Worm (Caenorhabditis elegans): ENCODE results near the gene W08G11.1.
"Not testable (repeated sequence)": the region's sequence is repeated elsewhere in the genome, so short reads cannot be mapped to it uniquely, and the experiment has no call there.

W08G11.1 gene

ce11 chrV:16377849-16378248, 31.0 kb downstream of the W08G11.1 start, which contains the start of gene F13A7.1:
Gene F13A7.1 (minus strand): TSS chrV:16377949.
- no peak for TF ChIP-seq dmd-4 (tag; optimal IDR thresholded peaks at IDR 0.05)

- TF ChIP-seq nhr-11 (tag; optimal IDR thresholded peaks at IDR 0.05) (no peak), F13H6.1 (tag; optimal IDR thresholded peaks at IDR 0.05) (no peak), unc-62 (GFP tag; optimal IDR thresholded peaks at IDR 0.05) (no peak)
Measured at ce11 chrV:16382949-16383348, 36.1 kb downstream of the W08G11.1 start.

- TF ChIP-seq mdl-1, nhr-11, ceh-82 (tag; optimal IDR thresholded peaks at IDR 0.05): not testable (repeated sequence)
Measured at ce11 chrV:16383729-16384128, 36.9 kb downstream of the W08G11.1 start, which contains the start of gene F13A7.7. Gene F13A7.7 (minus strand): TSS chrV:16383829.

- TF ChIP-seq unc-39 (tag; optimal IDR thresholded peaks at IDR 0.05) = no peak
- no peak for TF ChIP-seq C34F6.9 (tag; optimal IDR thresholded peaks at IDR 0.05)
- no peak for TF ChIP-seq elt-3 (tag; optimal IDR thresholded peaks at IDR 0.05)
- TF ChIP-seq skn-1 (tag; optimal IDR thresholded peaks at IDR 0.05) = no peak
- no peak for TF ChIP-seq nhr-237 (tag; optimal IDR thresholded peaks at IDR 0.05)
- TF ChIP-seq nhr-23 (tag; optimal IDR thresholded peaks at IDR 0.05) = no peak
- no peak for TF ChIP-seq R02D3.7 (tag; optimal IDR thresholded peaks at IDR 0.05)
- no peak for TF ChIP-seq ztf-4 (tag; optimal IDR thresholded peaks at IDR 0.05)
- TF ChIP-seq nhr-12 (tag; optimal IDR thresholded peaks at IDR 0.05) = no peak
- TF ChIP-seq lin-11 (tag; optimal IDR thresholded peaks at IDR 0.05) = no peak
Measured at ce11 chrV:16388268-16388667, 41.4 kb downstream of the W08G11.1 start, which contains the start of gene sri-65. Gene sri-65 (minus strand): TSS chrV:16388368.

- TF ChIP-seq nhr-11 (tag; optimal IDR thresholded peaks at IDR 0.05) = no peak
- TF ChIP-seq sma-9 (GFP tag; optimal IDR thresholded peaks at IDR 0.05) = peak; percentile 77
- no peak for TF ChIP-seq sma-9 (tag; optimal IDR thresholded peaks at IDR 0.05)
- TF ChIP-seq fos-1 (tag; optimal IDR thresholded peaks at IDR 0.05) = peak; percentile 49
- TF ChIP-seq crh-2 (tag; optimal IDR thresholded peaks at IDR 0.05) = no peak
- TF ChIP-seq F13H6.1 (tag; optimal IDR thresholded peaks at IDR 0.05) = no peak
- no peak for TF ChIP-seq lin-39 (tag; optimal IDR thresholded peaks at IDR 0.05)
- no peak for TF ChIP-seq gmeb-1 (tag; optimal IDR thresholded peaks at IDR 0.05)
- peak; percentile 5 for TF ChIP-seq nhr-129 (tag; optimal IDR thresholded peaks at IDR 0.05)
- no peak for TF ChIP-seq mbf-1 (tag; optimal IDR thresholded peaks at IDR 0.05)
Measured at ce11 chrV:16390655-16391054, 43.8 kb downstream of the W08G11.1 start, which contains the start of gene gst-44. Gene gst-44 (plus strand): TSS chrV:16390891.

ce11 chrV:16393728-16394127, 46.9 kb downstream of the W08G11.1 start, which contains the start of gene srd-63:
Gene srd-63 (minus strand): TSS chrV:16393828.
- no peak for TF ChIP-seq ztf-1 (GFP tag; conservative IDR thresholded peaks at IDR 0.05)
- TF ChIP-seq sma-9 (GFP tag; optimal IDR thresholded peaks at IDR 0.05) = no peak
- TF ChIP-seq sma-9 (tag; optimal IDR thresholded peaks at IDR 0.05) = no peak
- TF ChIP-seq skn-1 (tag; optimal IDR thresholded peaks at IDR 0.05) = no peak
- no peak for TF ChIP-seq lsy-2 (tag; optimal IDR thresholded peaks at IDR 0.05)
- TF ChIP-seq unc-39 (tag; optimal IDR thresholded peaks at IDR 0.05) = no peak
- TF ChIP-seq nhr-6 (tag; optimal IDR thresholded peaks at IDR 0.05) = no peak
- no peak for TF ChIP-seq peb-1 (tag; optimal IDR thresholded peaks at IDR 0.05)
- no peak for TF ChIP-seq dmd-4 (tag; optimal IDR thresholded peaks at IDR 0.05)
- no peak for TF ChIP-seq zag-1 (tag; optimal IDR thresholded peaks at IDR 0.05)
- no peak for TF ChIP-seq mab-5 (tag; optimal IDR thresholded peaks at IDR 0.05)
- TF ChIP-seq alr-1 (tag; optimal IDR thresholded peaks at IDR 0.05) = no peak
- TF ChIP-seq nhr-237 (tag; optimal IDR thresholded peaks at IDR 0.05) = no peak

- TF ChIP-seq lin-13 (GFP tag; optimal IDR thresholded peaks at IDR 0.05) (no peak), sma-9 (GFP tag; optimal IDR thresholded peaks at IDR 0.05) (peak; percentile 67), sma-9 (tag; optimal IDR thresholded peaks at IDR 0.05) (no peak), nhr-129 (tag; optimal IDR thresholded peaks at IDR 0.05) (peak; percentile 100), gmeb-1 (tag; optimal IDR thresholded peaks at IDR 0.05) (peak; percentile 37), ztf-1 (GFP tag; conservative IDR thresholded peaks at IDR 0.05) (no peak), fos-1 (tag; optimal IDR thresholded peaks at IDR 0.05) (peak; percentile 80), sma-3 (GFP tag; optimal IDR thresholded peaks at IDR 0.05) (peak; percentile 24), snpc-4 (tag; optimal IDR thresholded peaks at IDR 0.05) (no peak), nhr-237 (tag; optimal IDR thresholded peaks at IDR 0.05) (no peak), mab-5 (tag; optimal IDR thresholded peaks at IDR 0.05) (no peak), lin-39 (tag; optimal IDR thresholded peaks at IDR 0.05) (no peak), nhr-77 (tag; optimal IDR thresholded peaks at IDR 0.05) (no peak), nhr-10 (tag; optimal IDR thresholded peaks at IDR 0.05) (no peak), Y55F3AM.14 (GFP tag; optimal IDR thresholded peaks at IDR 0.05) (no peak), unc-55 (GFP tag; optimal IDR thresholded peaks at IDR 0.05) (peak; percentile 40), skn-1 (tag; optimal IDR thresholded peaks at IDR 0.05) (no peak), zag-1 (tag; optimal IDR thresholded peaks at IDR 0.05) (no peak), C34F6.9 (tag; optimal IDR thresholded peaks at IDR 0.05) (peak; percentile 15), alr-1 (tag; optimal IDR thresholded peaks at IDR 0.05) (no peak), nhr-11 (tag; optimal IDR thresholded peaks at IDR 0.05) (no peak), ztf-4 (tag; optimal IDR thresholded peaks at IDR 0.05) (no peak), crh-2 (tag; optimal IDR thresholded peaks at IDR 0.05) (peak; percentile 11), sem-4 (tag; optimal IDR thresholded peaks at IDR 0.05) (no peak), elt-3 (tag; optimal IDR thresholded peaks at IDR 0.05) (no peak)
Measured at ce11 chrV:16395131-16395530, 48.3 kb downstream of the W08G11.1 start, which contains the start of gene F13A7.11. Gene F13A7.11 (minus strand): TSS chrV:16395304.

Measured in whole organism, L2 larva.